Fruit fly (Drosophila melanogaster) whole organism, prepupa: Measurements from ENCODE around the gene CG5001.

Experiments used
- CG10669 ChIP-seq: fragments of 200-800 bp; sonication (Bioruptor generic); optimal IDR thresholded peaks from 3 replicates; lab custom pipeline; 2018; ENCODE audit warnings: missing biosample characterization, mild to moderate bottlenecking, missing genetic modification characterization, moderate library complexity
- Lpt ChIP-seq: fragments of 200-800 bp; sonication (Bioruptor generic); optimal IDR thresholded peaks from 3 replicates; lab custom pipeline; 2016; ENCODE audit warnings: missing biosample characterization, missing genetic modification characterization
- acj6 ChIP-seq: fragments of 200-800 bp; sonication (Bioruptor generic); optimal IDR thresholded peaks from 3 replicates; lab custom pipeline; 2016; ENCODE audit warnings: missing biosample characterization, missing genetic modification characterization
- cyc ChIP-seq: fragments of 200-800 bp; sonication (Bioruptor generic); optimal IDR thresholded peaks from 3 replicates; lab custom pipeline; 2016; ENCODE audit warnings: missing biosample characterization, missing genetic modification characterization

DNA sequence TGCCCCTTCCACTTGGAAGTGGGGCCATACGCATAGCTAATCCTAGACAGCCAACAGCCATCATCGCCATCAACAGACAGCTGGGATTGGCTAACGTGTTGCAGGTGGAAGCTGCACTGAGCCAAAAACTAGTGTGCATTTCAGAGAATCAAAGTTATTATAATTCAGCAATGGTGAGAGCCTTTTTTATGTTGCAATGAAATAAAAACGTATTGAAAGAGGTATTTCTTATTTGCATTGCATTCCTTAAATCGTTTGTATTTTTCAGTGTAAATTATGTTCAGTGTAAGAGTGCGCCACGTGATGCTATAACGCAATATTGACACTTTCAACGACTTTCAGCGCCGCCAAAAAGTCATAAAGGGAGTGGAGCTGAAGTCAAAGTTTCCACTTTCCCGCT, 28.0 kb downstream of the CG5001 start:
- TF ChIP-seq Lpt (GFP tag; lab: Kevin White, UChicago) (no peak), CG10669 (GFP tag; lab: Kevin White, UChicago) (no peak), cyc (GFP tag; lab: Kevin White, UChicago) (no peak), acj6 (no peak)
